Fruit fly (Drosophila melanogaster) whole organism, embryonic: ENCODE results near the gene CG32428.
A peak's percentile ranks its signal among the peaks of the same experiment; 100 is the strongest.

ENCODE experiments used
- Adf1 ChIP-seq: fragments of 200-800 bp; sonication (Bioruptor generic); IDR thresholded peaks from 2 replicates; pipeline ENCODE4 v1.3.6; 2022; ENCODE audit warnings: missing biosample characterization, missing genetic modification characterization
- Atf6 ChIP-seq: fragments of 200-800 bp; sonication (Bioruptor generic); IDR thresholded peaks from 2 replicates; pipeline ENCODE4 v1.3.6; 2022; ENCODE audit warnings: missing biosample characterization, missing genetic modification characterization
- BEAF-32 ChIP-seq: fragments of 200-800 bp; sonication (Bioruptor generic); optimal IDR thresholded peaks from 3 replicates; lab custom pipeline; 2017; ENCODE audit warnings: missing biosample characterization, missing genetic modification characterization, mild to moderate bottlenecking, moderate library complexity, missing genetic modification reagents
- CG10565 ChIP-seq: fragments of 200-800 bp; sonication (Bioruptor generic); optimal IDR thresholded peaks from 3 replicates; lab custom pipeline; 2016; ENCODE audit warnings: missing biosample characterization, mild to moderate bottlenecking, missing genetic modification characterization
- CG11696 ChIP-seq: fragments of 200-800 bp; sonication (Bioruptor generic); IDR thresholded peaks from 2 replicates; pipeline ENCODE4 v1.3.6; 2022; ENCODE audit warnings: missing biosample characterization, missing genetic modification characterization
- CG12219 ChIP-seq: fragments of 200-800 bp; sonication (Bioruptor generic); optimal IDR thresholded peaks from 3 replicates; lab custom pipeline; 2018; ENCODE audit warnings: missing biosample characterization, mild to moderate bottlenecking, missing genetic modification characterization
- CG13894 ChIP-seq: fragments of 200-800 bp; sonication (Bioruptor generic); optimal IDR thresholded peaks from 3 replicates; lab custom pipeline; 2018; ENCODE audit warnings: missing biosample characterization, mild to moderate bottlenecking, missing genetic modification characterization, moderate library complexity
- CG18476 ChIP-seq: fragments of 200-800 bp; sonication (Bioruptor generic); optimal IDR thresholded peaks from 2 replicates; lab custom pipeline; 2016; ENCODE audit warnings: missing biosample characterization, mild to moderate bottlenecking, missing genetic modification characterization
- CG3995 ChIP-seq: fragments of 200-800 bp; sonication (Bioruptor generic); optimal IDR thresholded peaks from 3 replicates; lab custom pipeline; 2016; ENCODE audit warnings: missing biosample characterization, missing genetic modification characterization
- CG4360 ChIP-seq: fragments of 200-800 bp; sonication (Bioruptor generic); IDR thresholded peaks from 2 replicates; pipeline ENCODE4 v1.3.6; 2022; ENCODE audit warnings: missing biosample characterization, missing genetic modification characterization
- CG4707 ChIP-seq: fragments of 200-800 bp; sonication (Bioruptor generic); optimal IDR thresholded peaks from 2 replicates; lab custom pipeline; 2018; ENCODE audit warnings: missing biosample characterization, mild to moderate bottlenecking, missing genetic modification characterization, moderate library complexity
- CG5953 ChIP-seq: fragments of 200-800 bp; sonication (Bioruptor generic); IDR thresholded peaks from 2 replicates; pipeline ENCODE4 v1.3.6; 2022; ENCODE audit warnings: missing biosample characterization, missing genetic modification characterization
- CG7357 ChIP-seq: fragments of 200-800 bp; sonication (Bioruptor generic); IDR thresholded peaks from 3 replicates; pipeline ENCODE4 v1.3.6; 2022; ENCODE audit warnings: missing biosample characterization, missing genetic modification characterization
- CG7928 ChIP-seq: fragments of 200-800 bp; sonication (Bioruptor generic); optimal IDR thresholded peaks from 2 replicates; lab custom pipeline; 2017; ENCODE audit warnings: missing biosample characterization, mild to moderate bottlenecking, missing genetic modification characterization
- CG8765 ChIP-seq: fragments of 200-800 bp; sonication (Bioruptor generic); IDR thresholded peaks from 2 replicates; pipeline ENCODE4 v1.3.6; 2022; ENCODE audit warnings: missing biosample characterization, missing genetic modification characterization
- CG9797 ChIP-seq: fragments of 200-800 bp; sonication (Bioruptor generic); optimal IDR thresholded peaks from 3 replicates; lab custom pipeline; 2018; ENCODE audit warnings: missing biosample characterization, mild to moderate bottlenecking, missing genetic modification characterization
- CkIIα-i1 ChIP-seq: fragments of 200-800 bp; sonication (Bioruptor generic); IDR thresholded peaks from 2 replicates; pipeline ENCODE4 v1.3.6; 2022; ENCODE audit warnings: missing biosample characterization, missing genetic modification characterization
- Ets65A ChIP-seq: fragments of 200-800 bp; sonication (Bioruptor generic); peaks from one replicate; lab custom pipeline; 2016; ENCODE audit warnings: missing biosample characterization, missing genetic modification characterization
- HLH54F ChIP-seq: fragments of 200-800 bp; sonication (Bioruptor generic); optimal IDR thresholded peaks from 3 replicates; lab custom pipeline; 2016; ENCODE audit warnings: missing biosample characterization, missing genetic modification characterization
- HLHmδ ChIP-seq: fragments of 200-800 bp; sonication (Bioruptor generic); optimal IDR thresholded peaks from 2 replicates; lab custom pipeline; 2018; ENCODE audit warnings: missing biosample characterization, mild to moderate bottlenecking, missing genetic modification characterization, moderate library complexity
- Hmx ChIP-seq: fragments of 200-800 bp; sonication (Bioruptor generic); optimal IDR thresholded peaks from 2 replicates; lab custom pipeline; 2016; ENCODE audit warnings: missing biosample characterization, missing genetic modification characterization
- Hsf ChIP-seq: fragments of 200-800 bp; sonication (Bioruptor generic); optimal IDR thresholded peaks from 3 replicates; lab custom pipeline; 2016; ENCODE audit warnings: missing biosample characterization, missing genetic modification characterization
- Ptx1 ChIP-seq: fragments of 200-800 bp; sonication (Bioruptor generic); IDR thresholded peaks from 2 replicates; pipeline ENCODE4 v1.3.6; 2022; ENCODE audit warnings: missing biosample characterization, missing genetic modification characterization
- Sox100B ChIP-seq: fragments of 200-800 bp; sonication (Bioruptor generic); optimal IDR thresholded peaks from 3 replicates; lab custom pipeline; 2018; ENCODE audit warnings: missing biosample characterization, mild to moderate bottlenecking, missing genetic modification characterization
- TFAM ChIP-seq: fragments of 200-800 bp; sonication (Bioruptor generic); optimal IDR thresholded peaks from 2 replicates; lab custom pipeline; 2017; ENCODE audit warnings: missing biosample characterization, missing genetic modification characterization, inconsistent platforms
- Tbp ChIP-seq: fragments of >200 bp; optimal IDR thresholded peaks from 2 replicates; lab custom pipeline; 2018; ENCODE audit warnings: missing biosample characterization, missing genetic modification characterization
- Xrp1 ChIP-seq: fragments of 200-800 bp; sonication (Bioruptor generic); IDR thresholded peaks from 2 replicates; pipeline ENCODE4 v1.3.6; 2022; ENCODE audit warnings: missing biosample characterization, missing genetic modification characterization
- al ChIP-seq: fragments of 200-800 bp; sonication (Bioruptor generic); IDR thresholded peaks from 2 replicates; pipeline ENCODE4 v1.3.6; 2022; ENCODE audit warnings: missing biosample characterization, missing genetic modification characterization
- aop ChIP-seq: fragments of 200-800 bp; sonication (Bioruptor generic); IDR thresholded peaks from 2 replicates; pipeline ENCODE4 v1.3.6; 2022; ENCODE audit warnings: missing biosample characterization, missing genetic modification characterization
- bab2 ChIP-seq: fragments of 200-800 bp; sonication (Bioruptor generic); optimal IDR thresholded peaks from 2 replicates; lab custom pipeline; 2016; ENCODE audit warnings: missing biosample characterization, missing genetic modification characterization
- btn ChIP-seq: fragments of 200-800 bp; sonication (Bioruptor generic); optimal IDR thresholded peaks from 2 replicates; lab custom pipeline; 2016; ENCODE audit warnings: missing biosample characterization, missing genetic modification characterization
- cas ChIP-seq: fragments of 200-800 bp; sonication (Bioruptor generic); IDR thresholded peaks from 2 replicates; pipeline ENCODE4 v1.3.6; 2022; ENCODE audit warnings: missing biosample characterization, missing genetic modification characterization
- ci ChIP-seq: fragments of 200-800 bp; sonication (Bioruptor generic); IDR thresholded peaks from 3 replicates; pipeline ENCODE4 v1.3.6; 2022; ENCODE audit warnings: missing biosample characterization, missing genetic modification characterization
- crc ChIP-seq: fragments of 200-800 bp; sonication (Bioruptor generic); optimal IDR thresholded peaks from 2 replicates; lab custom pipeline; 2016; ENCODE audit warnings: missing biosample characterization, missing genetic modification characterization
- crp ChIP-seq, 2 experiments: fragments of 200-800 bp; sonication (Bioruptor generic); optimal IDR thresholded peaks; 2 replicates in 1 of 2; 3 replicates in 1 of 2; lab custom pipeline; 2017; ENCODE audit warnings: missing biosample characterization in 2 of 2, missing genetic modification characterization in 2 of 2, mild to moderate bottlenecking in 1 of 2, moderate library complexity in 1 of 2
- da ChIP-seq: fragments of 200-800 bp; sonication (Bioruptor generic); optimal IDR thresholded peaks from 2 replicates; lab custom pipeline; 2016; ENCODE audit warnings: missing biosample characterization, missing genetic modification characterization
- dati ChIP-seq: fragments of 200-800 bp; sonication (Bioruptor generic); IDR thresholded peaks from 2 replicates; pipeline ENCODE4 v1.3.6; 2022; ENCODE audit warnings: missing biosample characterization, missing genetic modification characterization
- eve ChIP-seq, 2 experiments: fragments of >200 bp; optimal IDR thresholded peaks; 2 replicates each; lab custom pipeline; 2017; ENCODE audit warnings: missing biosample characterization in 2 of 2, missing genetic modification characterization in 2 of 2
- gcm ChIP-seq: fragments of 200-800 bp; sonication (Bioruptor generic); optimal IDR thresholded peaks from 2 replicates; lab custom pipeline; 2019; ENCODE audit warnings: missing biosample characterization, mild to moderate bottlenecking, missing genetic modification characterization, moderate library complexity
- gsb-n ChIP-seq: fragments of 200-800 bp; sonication (Bioruptor generic); optimal IDR thresholded peaks from 3 replicates; lab custom pipeline; 2018; ENCODE audit warnings: missing biosample characterization, mild to moderate bottlenecking, missing genetic modification characterization
- her ChIP-seq: fragments of 200-800 bp; sonication (Bioruptor generic); optimal IDR thresholded peaks from 2 replicates; lab custom pipeline; 2016; ENCODE audit warnings: missing biosample characterization, missing genetic modification characterization
- hth ChIP-seq: fragments of >200 bp; optimal IDR thresholded peaks from 2 replicates; lab custom pipeline; 2017; ENCODE audit warnings: inconsistent platforms
- lov ChIP-seq, 2 experiments: fragments of 200-800 bp in 1 of 2; fragments of >200 bp in 1 of 2; sonication (Bioruptor generic) in 1 of 2; IDR thresholded peaks in 1 of 2; optimal IDR thresholded peaks in 1 of 2; 2 replicates in 1 of 2; 3 replicates in 1 of 2; pipeline versions ENCODE4 v1.3.6 to Lab custom; 2017 to 2022; ENCODE audit warnings: missing biosample characterization in 1 of 2, missing genetic modification characterization in 1 of 2
- odd ChIP-seq: fragments of 200-800 bp; sonication (Bioruptor generic); optimal IDR thresholded peaks from 2 replicates; lab custom pipeline; 2017; ENCODE audit warnings: missing biosample characterization, mild to moderate bottlenecking, missing genetic modification characterization
- pita ChIP-seq: fragments of 200-800 bp; sonication (Bioruptor generic); optimal IDR thresholded peaks from 2 replicates; lab custom pipeline; 2017; ENCODE audit warnings: missing biosample characterization, mild to moderate bottlenecking, missing genetic modification characterization
- pros ChIP-seq: fragments of 200-800 bp; sonication (Bioruptor generic); optimal IDR thresholded peaks from 3 replicates; lab custom pipeline; 2019; ENCODE audit warnings: missing biosample characterization, mild to moderate bottlenecking, missing genetic modification characterization, moderate library complexity
- psq ChIP-seq: fragments of 200-800 bp; sonication (Bioruptor generic); optimal IDR thresholded peaks from 2 replicates; lab custom pipeline; 2017; ENCODE audit warnings: missing biosample characterization, missing genetic modification characterization
- ssp ChIP-seq: fragments of 200-800 bp; sonication (Bioruptor generic); IDR thresholded peaks from 2 replicates; pipeline ENCODE4 v1.3.6; 2022; ENCODE audit warnings: missing biosample characterization, missing genetic modification characterization
- stc ChIP-seq: fragments of 200-800 bp; sonication (Bioruptor generic); IDR thresholded peaks from 2 replicates; pipeline ENCODE4 v1.3.6; 2022; ENCODE audit warnings: missing biosample characterization, missing genetic modification characterization
- tio ChIP-seq: fragments of 200-800 bp; sonication (Bioruptor generic); optimal IDR thresholded peaks from 2 replicates; lab custom pipeline; 2017; ENCODE audit warnings: missing biosample characterization, missing genetic modification characterization, inconsistent platforms
- tup ChIP-seq: fragments of 200-800 bp; sonication (Bioruptor generic); optimal IDR thresholded peaks from 2 replicates; lab custom pipeline; 2016; ENCODE audit warnings: missing biosample characterization, mild to moderate bottlenecking, missing genetic modification characterization, moderate library complexity
- zen ChIP-seq: fragments of 200-800 bp; sonication (Bioruptor generic); optimal IDR thresholded peaks from 3 replicates; lab custom pipeline; 2018; ENCODE audit warnings: missing biosample characterization, mild to moderate bottlenecking, missing genetic modification characterization, moderate library complexity
- zf30C ChIP-seq: fragments of 200-800 bp; sonication (Bioruptor generic); optimal IDR thresholded peaks from 3 replicates; lab custom pipeline; 2018; ENCODE audit warnings: missing biosample characterization, mild to moderate bottlenecking, missing genetic modification characterization

The CG32428 gene

DNA sequence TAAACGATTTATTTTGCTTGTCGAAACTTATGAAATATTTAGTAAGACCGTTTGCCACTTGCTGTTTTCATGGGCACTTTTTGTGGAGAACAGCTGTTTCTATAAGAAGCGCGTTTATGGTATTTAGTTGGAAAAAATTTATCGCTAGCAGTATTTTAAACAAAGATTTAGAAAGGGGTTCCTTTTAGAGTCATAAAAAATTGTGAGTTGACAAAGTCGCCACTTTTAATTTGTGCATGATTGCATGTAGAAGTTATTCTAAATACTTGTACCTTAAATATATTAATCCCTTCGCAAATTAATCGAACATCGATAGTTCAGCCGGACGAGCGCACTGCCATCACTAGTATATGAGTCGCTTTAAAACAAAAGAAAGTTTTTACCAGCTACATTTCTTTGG, 41.2 kb downstream of the CG32428 start, which contains the start of the genes Las and Psn (continued):
- TF ChIP-seq Hsf: peak; percentile 18
- no peak for TF ChIP-seq CG7357
- TF ChIP-seq ci (GFP tag; lab: Robert Waterston, UW): no peak
- TF ChIP-seq Hmx (GFP tag; lab: Kevin White, UChicago): peak; percentile 3
- no peak for TF ChIP-seq CG5953
- no peak for TF ChIP-seq CG11696
- no peak for TF ChIP-seq Xrp1
- TF ChIP-seq CG10565 (GFP tag; lab: Kevin White, UChicago): no peak
- no peak for TF ChIP-seq Ptx1 (GFP tag; lab: Robert Waterston, UW)
- TF ChIP-seq CG7928 (GFP tag; lab: Kevin White, UChicago): no peak
- no peak for TF ChIP-seq CG4707 (GFP tag; lab: Kevin White, UChicago)
- TF ChIP-seq gcm (GFP tag; lab: Kevin White, UChicago): no peak
- TF ChIP-seq Sox100B: no peak
- peak; percentile 64 for TF ChIP-seq Ets65A (GFP tag; lab: Kevin White, UChicago)
- TF ChIP-seq stc (GFP tag; lab: Robert Waterston, UW): no peak
- TF ChIP-seq ssp (GFP tag; lab: Robert Waterston, UW): no peak
- no peak for TF ChIP-seq btn (GFP tag; lab: Kevin White, UChicago)
- TF ChIP-seq HLH54F (GFP tag; lab: Kevin White, UChicago): no peak
- no peak for TF ChIP-seq CG4360
- no peak for TF ChIP-seq bab2 (GFP tag; lab: Kevin White, UChicago)
- TF ChIP-seq her: no peak
- TF ChIP-seq zen (tag; lab: Kevin White, UChicago): no peak
- no peak for TF ChIP-seq pita (GFP tag; lab: Kevin White, UChicago)
- no peak for TF ChIP-seq CG13894 (tag; lab: Kevin White, UChicago)
- TF ChIP-seq CG9797 (GFP tag; lab: Kevin White, UChicago): peak; percentile 65
- no peak for TF ChIP-seq Tbp (GFP tag; lab: Kevin White, UChicago)
- no peak for TF ChIP-seq eve (GFP tag; optimal IDR thresholded peaks at IDR 0.05; lab: Kevin White, UChicago)
- no peak for TF ChIP-seq CG18476
- TF ChIP-seq hth (lab: Kevin White, UChicago): no peak
- TF ChIP-seq odd (GFP tag; lab: Kevin White, UChicago): no peak
- TF ChIP-seq tup: no peak
- no peak for TF ChIP-seq CG12219 (GFP tag; lab: Kevin White, UChicago)
- no peak for TF ChIP-seq cas (GFP tag; lab: Robert Waterston, UW)
- TF ChIP-seq crp (GFP tag; optimal IDR thresholded peaks at IDR 0.05; lab: Kevin White, UChicago): peak; percentile 60 to 93
- TF ChIP-seq Adf1 (GFP tag; lab: Robert Waterston, UW): no peak
- no peak for TF ChIP-seq HLHmδ (GFP tag; lab: Kevin White, UChicago)
- no peak for TF ChIP-seq al (GFP tag; lab: Robert Waterston, UW)
- no peak for TF ChIP-seq psq (GFP tag; lab: Kevin White, UChicago)
- TF ChIP-seq gsb-n (tag; lab: Kevin White, UChicago): no peak
- peak; percentile 76 for TF ChIP-seq BEAF-32
- TF ChIP-seq TFAM (GFP tag; lab: Kevin White, UChicago): no peak
- TF ChIP-seq pros (GFP tag; lab: Kevin White, UChicago): no peak
- TF ChIP-seq aop (GFP tag; lab: Robert Waterston, UW): no peak
- TF ChIP-seq crc (GFP tag; lab: Kevin White, UChicago): no peak
- no peak for TF ChIP-seq dati (GFP tag; lab: Robert Waterston, UW)
- TF ChIP-seq CkIIα-i1 (GFP tag; lab: Robert Waterston, UW): no peak
- TF ChIP-seq lov (optimal IDR thresholded peaks at IDR 0.05; lab: Kevin White, UChicago): no peak
- no peak for TF ChIP-seq lov (GFP tag; IDR thresholded peaks at IDR 0.05; lab: Robert Waterston, UW)
- no peak for TF ChIP-seq CG3995 (GFP tag; lab: Kevin White, UChicago)
- no peak for TF ChIP-seq Atf6 (GFP tag; lab: Robert Waterston, UW)
- TF ChIP-seq CG8765 (GFP tag; lab: Robert Waterston, UW): no peak
- TF ChIP-seq da (GFP tag; lab: Kevin White, UChicago): no peak
- no peak for TF ChIP-seq tio (GFP tag; lab: Kevin White, UChicago)
- TF ChIP-seq zf30C: no peak
